Worm (Caenorhabditis elegans) whole organism, L2 larva: ENCODE measurements around the gene F55C10.5.
"Not testable (repeated sequence)": the region's sequence is repeated elsewhere in the genome, so short reads cannot be mapped to it uniquely, and the experiment has no call there.

Experiments
- C34F6.9 ChIP-seq: fragments of 150-350 bp; optimal IDR thresholded peaks from 2 replicates; lab custom pipeline; 2014; ENCODE audit warnings: missing biosample characterization, missing genetic modification characterization
- F13H6.1 ChIP-seq: sonication (generic microtip); optimal IDR thresholded peaks from 2 replicates; lab custom pipeline; 2016; ENCODE audit warnings: missing genetic modification characterization, missing compliant biosample characterization
- R02D3.7 ChIP-seq: fragments of 150-350 bp; optimal IDR thresholded peaks from 2 replicates; lab custom pipeline; 2014; ENCODE audit warnings: missing biosample characterization, missing genetic modification characterization
- ZK546.5 ChIP-seq: sonication (generic microtip); optimal IDR thresholded peaks from 2 replicates; lab custom pipeline; 2017; ENCODE audit warnings: missing biosample characterization, missing genetic modification characterization
- alr-1 ChIP-seq: fragments of 150-350 bp; optimal IDR thresholded peaks from 2 replicates; lab custom pipeline; 2014; ENCODE audit warnings: missing biosample characterization, missing genetic modification characterization
- ama-1 ChIP-seq: fragments of 150-350 bp; optimal IDR thresholded peaks from 2 replicates; lab custom pipeline; 2018; ENCODE audit warnings: inconsistent platforms
- ceh-16 ChIP-seq: fragments of 150-350 bp; optimal IDR thresholded peaks from 2 replicates; lab custom pipeline; 2014; ENCODE audit warnings: missing biosample characterization, missing genetic modification characterization
- ceh-82 ChIP-seq: fragments of 150-350 bp; optimal IDR thresholded peaks from 2 replicates; lab custom pipeline; 2014; ENCODE audit warnings: missing biosample characterization, missing genetic modification characterization
- dmd-4 ChIP-seq: sonication (generic microtip); optimal IDR thresholded peaks from 2 replicates; lab custom pipeline; 2017; ENCODE audit warnings: missing biosample characterization, missing genetic modification characterization
- elt-3 ChIP-seq: sonication (generic microtip); optimal IDR thresholded peaks from 2 replicates; lab custom pipeline; 2017; ENCODE audit warnings: missing biosample characterization, missing genetic modification characterization
- fos-1 ChIP-seq: fragments of 150-350 bp; optimal IDR thresholded peaks from 2 replicates; lab custom pipeline; 2014; ENCODE audit warnings: missing biosample characterization, missing genetic modification characterization
- lin-11 ChIP-seq: fragments of 150-350 bp; sonication (generic microtip); optimal IDR thresholded peaks from 2 replicates; lab custom pipeline; 2014; ENCODE audit warnings: missing biosample characterization, missing genetic modification characterization, inconsistent platforms, mixed read lengths
- lin-13 ChIP-seq: fragments of 150-350 bp; optimal IDR thresholded peaks from 2 replicates; lab custom pipeline; 2014; ENCODE audit warnings: missing biosample characterization, missing genetic modification reagents, missing genetic modification characterization
- lsy-2 ChIP-seq, 2 experiments: fragments of 150-350 bp in 1 of 2; sonication (generic microtip) in 1 of 2; optimal IDR thresholded peaks; 2 replicates each; lab custom pipeline; 2014 to 2017; ENCODE audit warnings: missing biosample characterization in 2 of 2, missing genetic modification characterization in 2 of 2
- mab-5 ChIP-seq: fragments of 150-350 bp; optimal IDR thresholded peaks from 2 replicates; lab custom pipeline; 2014; ENCODE audit warnings: missing biosample characterization, missing genetic modification characterization
- mbf-1 ChIP-seq: sonication (generic microtip); optimal IDR thresholded peaks from 2 replicates; lab custom pipeline; 2017; ENCODE audit warnings: missing biosample characterization, missing genetic modification characterization
- mdl-1 ChIP-seq, 2 experiments: fragments of 150-350 bp in 1 of 2; sonication (generic microtip) in 1 of 2; optimal IDR thresholded peaks; 2 replicates each; lab custom pipeline; 2017; ENCODE audit warnings: missing biosample characterization in 2 of 2, missing genetic modification characterization in 2 of 2
- nhr-10 ChIP-seq: sonication (generic microtip); optimal IDR thresholded peaks from 2 replicates; lab custom pipeline; 2017; ENCODE audit warnings: missing biosample characterization, missing genetic modification characterization
- nhr-11 ChIP-seq: fragments of 150-350 bp; optimal IDR thresholded peaks from 2 replicates; lab custom pipeline; 2014; ENCODE audit warnings: missing biosample characterization, missing genetic modification characterization
- nhr-129 ChIP-seq: fragments of 150-350 bp; optimal IDR thresholded peaks from 2 replicates; lab custom pipeline; 2014; ENCODE audit warnings: missing biosample characterization, missing genetic modification characterization
- nhr-23 ChIP-seq: fragments of 150-350 bp; optimal IDR thresholded peaks from 2 replicates; lab custom pipeline; 2014; ENCODE audit warnings: missing biosample characterization, missing genetic modification reagents, missing genetic modification characterization
- nhr-25 ChIP-seq: fragments of 150-350 bp; sonication (generic microtip); optimal IDR thresholded peaks from 3 replicates; lab custom pipeline; 2014; ENCODE audit warnings: missing biosample characterization, missing genetic modification characterization
- nhr-77 ChIP-seq: fragments of 150-350 bp; optimal IDR thresholded peaks from 2 replicates; lab custom pipeline; 2014; ENCODE audit warnings: missing biosample characterization, missing genetic modification characterization
- peb-1 ChIP-seq: fragments of 150-350 bp; optimal IDR thresholded peaks from 2 replicates; lab custom pipeline; 2014; ENCODE audit warnings: missing biosample characterization, missing genetic modification characterization
- sem-4 ChIP-seq: fragments of 150-350 bp; optimal IDR thresholded peaks from 2 replicates; lab custom pipeline; 2014; ENCODE audit warnings: missing biosample characterization, missing genetic modification reagents, missing genetic modification characterization
- skn-1 ChIP-seq: sonication (generic microtip); optimal IDR thresholded peaks from 2 replicates; lab custom pipeline; 2017; ENCODE audit warnings: missing biosample characterization, missing genetic modification characterization
- sma-3 ChIP-seq: sonication (generic microtip); optimal IDR thresholded peaks from 2 replicates; lab custom pipeline; 2016; ENCODE audit warnings: missing genetic modification reagents, missing genetic modification characterization, missing compliant biosample characterization
- sma-9 ChIP-seq, 2 experiments: fragments of 150-350 bp in 1 of 2; sonication (generic microtip) in 1 of 2; optimal IDR thresholded peaks; 2 replicates each; lab custom pipeline; 2014 to 2016; ENCODE audit warnings: missing genetic modification characterization in 2 of 2, mild to moderate bottlenecking in 1 of 2, missing biosample characterization in 1 of 2, missing compliant biosample characterization in 1 of 2, missing genetic modification reagents in 1 of 2, moderate library complexity in 1 of 2
- snpc-4 ChIP-seq: fragments of 150-350 bp; optimal IDR thresholded peaks from 2 replicates; lab custom pipeline; 2014; ENCODE audit warnings: missing biosample characterization, missing genetic modification characterization
- unc-39 ChIP-seq: fragments of 150-350 bp; optimal IDR thresholded peaks from 2 replicates; lab custom pipeline; 2014; ENCODE audit warnings: missing biosample characterization, missing genetic modification characterization
- unc-62 ChIP-seq: fragments of 150-350 bp; optimal IDR thresholded peaks from 2 replicates; lab custom pipeline; 2014; ENCODE audit warnings: missing biosample characterization, missing genetic modification reagents, missing genetic modification characterization
- zag-1 ChIP-seq: fragments of 150-350 bp; optimal IDR thresholded peaks from 2 replicates; lab custom pipeline; 2014; ENCODE audit warnings: missing biosample characterization, missing genetic modification characterization
- ztf-11 ChIP-seq: sonication (generic microtip); optimal IDR thresholded peaks from 2 replicates; lab custom pipeline; 2017; ENCODE audit warnings: missing biosample characterization, missing genetic modification characterization

Gene F55C10.5

DNA sequence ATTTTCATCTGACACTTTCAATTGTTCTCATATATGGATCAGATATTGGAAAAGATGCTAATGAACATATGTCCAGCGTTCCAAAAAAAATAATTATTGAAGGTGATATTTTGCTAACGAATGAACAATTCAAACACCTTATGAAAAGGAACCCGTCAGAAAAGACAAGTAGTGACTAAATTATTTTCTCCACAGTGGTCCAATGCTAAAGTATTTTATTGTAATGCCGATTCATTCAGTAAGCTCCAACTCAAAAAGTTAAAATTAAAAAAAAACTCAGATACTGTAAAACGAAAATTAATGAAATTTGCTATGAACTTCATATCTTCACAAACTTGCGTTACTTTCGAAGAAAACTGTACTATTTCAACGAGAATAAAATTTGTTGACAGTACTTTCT lies 9.1 kb downstream of the F55C10.5 start, which contains the start of gene nas-16:
Gene nas-16, plus strand, starts transcription at position 301 of the 400 bp plus-strand sequence.
- TF ChIP-seq sma-3 (GFP tag; lab: Kevin White, UChicago) (no peak), ama-1 (lab: Kevin White, UChicago) (no peak), alr-1 (tag; lab: Kevin White, UChicago) (no peak), skn-1 (tag; lab: Kevin White, UChicago) (no peak), peb-1 (tag; lab: Kevin White, UChicago) (no peak), mab-5 (tag; lab: Kevin White, UChicago) (no peak), snpc-4 (tag; lab: Kevin White, UChicago) (no peak), elt-3 (tag; lab: Kevin White, UChicago) (no peak), nhr-23 (tag; lab: Kevin White, UChicago) (no peak), unc-39 (tag; lab: Kevin White, UChicago) (no peak), F13H6.1 (tag; lab: Kevin White, UChicago) (no peak), nhr-77 (tag; lab: Kevin White, UChicago) (no peak), nhr-129 (tag; lab: Kevin White, UChicago) (no peak), zag-1 (tag; lab: Kevin White, UChicago) (no peak), lin-11 (tag; lab: Kevin White, UChicago) (no peak), ceh-16 (tag; lab: Kevin White, UChicago) (no peak)
- TF ChIP-seq, all 48 proteins: peak for 0

DNA sequence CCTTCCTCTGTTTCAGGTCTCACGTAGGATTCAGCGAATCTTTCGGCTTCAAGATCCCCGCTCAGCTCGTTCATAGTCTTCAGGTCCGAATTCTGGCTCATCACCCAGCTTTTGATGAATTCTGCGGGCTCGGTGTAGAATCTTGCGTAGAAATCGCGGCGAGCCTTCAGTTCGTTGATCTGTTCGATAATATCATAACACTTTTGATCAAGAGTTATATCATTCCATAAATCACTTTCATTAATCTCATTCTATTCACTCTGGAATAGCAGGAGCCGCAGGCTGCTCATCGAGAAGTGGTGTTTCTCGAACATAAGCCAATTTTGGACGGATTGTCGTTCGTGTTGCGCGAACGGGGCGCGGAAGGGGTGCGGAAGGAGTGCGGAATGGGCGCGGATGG lies 12.1 kb downstream of the F55C10.5 start, which contains the start of gene K03B8.4:
Gene K03B8.4, minus strand, starts transcription at position 101 of the 400 bp plus-strand sequence.
- not testable (repeated sequence) for TF ChIP-seq sem-4; nhr-10 (tag; lab: Kevin White, UChicago); fos-1
- TF ChIP-seq, all 48 proteins: peak for 0; not testable (repeated sequence) for 48

DNA sequence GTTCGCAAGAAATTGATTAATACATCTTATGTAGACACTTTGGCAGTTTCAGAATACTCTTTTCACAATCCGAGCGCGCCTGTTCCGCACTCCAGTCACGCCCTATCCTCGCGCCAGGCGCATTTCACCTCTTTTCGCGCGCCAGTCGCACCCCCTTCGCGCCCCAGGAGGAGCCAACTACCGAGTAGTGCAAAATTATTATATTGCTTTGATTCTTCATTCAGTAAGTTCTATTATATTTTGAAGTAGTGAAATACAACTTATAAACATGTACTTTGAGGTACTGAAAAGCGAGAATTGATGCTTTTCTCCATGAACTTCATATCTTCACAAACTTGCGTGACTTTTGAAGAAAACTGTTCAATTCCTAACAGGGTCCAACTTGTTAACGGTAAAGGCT lies 13.2 kb downstream of the F55C10.5 start, which contains the start of gene nas-18:
Gene nas-18, plus strand, starts transcription at position 301 of the 400 bp plus-strand sequence.
- not testable (repeated sequence) for TF ChIP-seq ama-1 (lab: Kevin White, UChicago); ZK546.5 (tag; lab: Kevin White, UChicago); mdl-1 (tag; optimal IDR thresholded peaks at IDR 0.05; lab: Kevin White, UChicago)

DNA sequence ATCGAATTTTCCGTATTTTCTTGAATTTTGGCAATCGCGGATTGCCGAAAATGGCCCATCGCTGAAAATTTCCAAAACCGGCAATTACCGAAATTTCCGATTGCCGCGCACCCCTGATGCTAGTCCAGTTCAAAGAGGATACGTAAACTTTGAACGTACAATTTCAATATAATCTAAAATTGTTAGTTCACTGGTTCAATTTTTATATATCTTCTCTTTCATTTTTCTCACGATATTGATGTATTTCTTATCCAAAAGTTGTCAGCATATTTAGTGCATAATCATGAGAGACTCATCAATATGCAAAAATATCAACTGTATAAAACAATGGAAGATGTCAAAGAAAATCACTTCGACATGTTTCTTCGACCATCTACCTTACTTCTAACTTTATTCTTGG lies 15.7 kb downstream of the F55C10.5 start, which contains the start of gene nas-17:
Gene nas-17, plus strand, starts transcription at position 301 of the 400 bp plus-strand sequence.
- TF ChIP-seq zag-1 (tag; lab: Kevin White, UChicago): no peak
- no peak for TF ChIP-seq mbf-1 (tag; lab: Kevin White, UChicago)
- no peak for TF ChIP-seq ceh-16 (tag; lab: Kevin White, UChicago)
- TF ChIP-seq lsy-2 (tag; optimal IDR thresholded peaks at IDR 0.05; lab: Kevin White, UChicago): no peak
- no peak for TF ChIP-seq ceh-82
- TF ChIP-seq lin-13: no peak
- TF ChIP-seq R02D3.7 (tag; lab: Kevin White, UChicago): no peak
- no peak for TF ChIP-seq C34F6.9 (tag; lab: Kevin White, UChicago)
- TF ChIP-seq nhr-10 (tag; lab: Kevin White, UChicago): no peak

DNA sequence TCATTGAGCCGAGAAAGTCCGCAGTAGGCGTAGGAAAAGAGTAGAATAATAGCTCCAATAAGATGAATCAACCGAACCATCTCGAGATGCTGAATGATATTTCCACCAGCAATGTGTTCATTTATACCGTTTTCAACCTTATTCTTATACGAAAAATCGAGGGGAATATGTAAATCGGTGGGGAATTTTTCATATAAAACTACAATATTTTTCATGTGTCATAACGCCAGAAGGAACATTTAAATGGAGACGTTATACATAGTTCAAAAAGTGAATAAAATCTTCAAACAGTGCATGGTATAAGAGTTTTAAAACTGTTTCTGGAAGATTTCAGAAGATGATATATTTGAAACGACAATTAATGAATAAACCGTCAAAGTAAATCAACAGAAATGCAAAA lies 19.7 kb downstream of the F55C10.5 start, which contains the start of gene nas-19:
Gene nas-19, minus strand, starts transcription at position 101 of the 400 bp plus-strand sequence.
- TF ChIP-seq unc-62 (GFP tag; lab: Kevin White, UChicago): no peak
- no peak for TF ChIP-seq nhr-11 (tag; lab: Kevin White, UChicago)
- no peak for TF ChIP-seq nhr-77 (tag; lab: Kevin White, UChicago)
- TF ChIP-seq ceh-82: no peak
- TF ChIP-seq ztf-11: no peak
- no peak for TF ChIP-seq fos-1
- TF ChIP-seq nhr-25 (tag; lab: Kevin White, UChicago): no peak
- TF ChIP-seq nhr-10 (tag; lab: Kevin White, UChicago): no peak
- TF ChIP-seq elt-3 (tag; lab: Kevin White, UChicago): no peak
- no peak for TF ChIP-seq lin-11 (tag; lab: Kevin White, UChicago)
- TF ChIP-seq ama-1 (lab: Kevin White, UChicago): no peak
- no peak for TF ChIP-seq dmd-4 (tag; lab: Kevin White, UChicago)

DNA sequence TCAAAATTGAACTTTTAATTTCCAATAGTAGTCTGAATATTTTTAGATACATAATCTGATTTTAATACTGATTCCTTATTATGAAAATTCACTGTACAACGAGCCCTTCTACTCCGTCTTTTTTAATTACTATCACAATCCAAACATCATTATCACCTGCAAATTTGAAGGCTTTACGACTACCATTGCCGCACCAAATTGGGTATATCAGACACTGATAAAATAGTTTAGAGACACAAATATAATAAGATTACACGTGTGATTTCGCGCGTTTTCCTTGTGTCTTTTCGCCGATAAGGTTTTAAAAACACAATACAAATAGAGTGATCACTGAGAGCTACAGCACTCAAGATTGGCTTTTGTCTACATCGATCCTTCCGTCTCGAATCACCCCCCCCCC lies 20.2 kb downstream of the F55C10.5 start:
- no peak for TF ChIP-seq nhr-11 (tag; lab: Kevin White, UChicago)
- no peak for TF ChIP-seq F13H6.1 (tag; lab: Kevin White, UChicago)
- TF ChIP-seq peb-1 (tag; lab: Kevin White, UChicago): no peak
- peak; percentile 24 for TF ChIP-seq sma-9 (GFP tag; optimal IDR thresholded peaks at IDR 0.05; lab: Kevin White, UChicago)
- TF ChIP-seq sma-9 (tag; optimal IDR thresholded peaks at IDR 0.05; lab: Kevin White, UChicago): no peak
- peak; percentile 71 for TF ChIP-seq fos-1
